Worm (Caenorhabditis elegans): Measurements from ENCODE around the gene F19H6.5.

DNA sequence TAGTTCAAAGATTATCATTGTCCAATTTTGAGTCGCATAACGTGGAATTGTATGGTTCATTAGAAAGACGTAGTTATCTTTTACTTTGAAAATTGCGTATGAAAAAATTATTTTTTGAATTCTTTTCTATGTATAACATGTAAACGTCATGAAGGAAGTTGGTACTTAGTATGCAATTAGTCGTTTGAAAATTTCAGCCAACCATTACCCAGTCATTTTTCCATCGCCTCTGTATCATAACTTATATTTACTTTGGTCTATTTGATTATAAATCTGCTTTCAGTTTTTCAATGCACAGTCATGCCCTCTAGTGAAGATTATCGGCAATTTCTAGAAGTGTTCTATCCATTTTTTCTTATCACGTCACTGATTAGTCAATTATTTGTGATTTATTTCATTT lies 38.3 kb downstream of the F19H6.5 start, which contains the start of gene srd-41:
- TF ChIP-seq flt-1 (GFP tag; IDR thresholded peaks at IDR 0.05) (no peak), T22C8.4 (GFP tag; IDR thresholded peaks at IDR 0.05) (no peak), ztf-23 (GFP tag; IDR thresholded peaks at IDR 0.05) (no peak), cog-1 (tag; optimal IDR thresholded peaks at IDR 0.05) (no peak), ztf-29 (GFP tag; IDR thresholded peaks at IDR 0.05) (no peak), klf-2 (GFP tag; conservative IDR thresholded peaks at IDR 0.05) (no peak), med-1 (GFP tag; optimal IDR thresholded peaks at IDR 0.05; ENCODE audit: insufficient read depth) (no peak), tab-1 (GFP tag; IDR thresholded peaks at IDR 0.05) (no peak)

All from whole organism, midembryonic.